Fruit fly (Drosophila melanogaster): ENCODE data around the gene CG4565.

CG4565 gene

dm6 chr3R:10888633-10889519 is 36.4 kb downstream of the CG4565 start:
- TF ChIP-seq CG6272 (GFP tag; IDR thresholded peaks at IDR 0.05) (no peak), ems (GFP tag; optimal IDR thresholded peaks at IDR 0.05) (peak; percentile 30), CG7786 (GFP tag; optimal IDR thresholded peaks at IDR 0.05) (no peak), slou (GFP tag; optimal IDR thresholded peaks at IDR 0.05) (no peak), Dfd (GFP tag; optimal IDR thresholded peaks at IDR 0.05) (no peak), CG31365 (tag; optimal IDR thresholded peaks at IDR 0.05) (peak; percentile 1), Hr51 (GFP tag; optimal IDR thresholded peaks at IDR 0.05) (peak in 1 of 2 experiments; percentile 9), insv (GFP tag; optimal IDR thresholded peaks at IDR 0.05) (no peak), NfI (GFP tag; optimal IDR thresholded peaks at IDR 0.05) (peak; percentile 17), gsb (GFP tag; IDR thresholded peaks at IDR 0.05) (no peak), dm (GFP tag; optimal IDR thresholded peaks at IDR 0.05) (no peak), yki (optimal IDR thresholded peaks at IDR 0.05) (peak; percentile 83), Ada2b (GFP tag; IDR thresholded peaks at IDR 0.05) (peak; percentile 43; the same call in 1 of the 2 replicates), chinmo (GFP tag; IDR thresholded peaks at IDR 0.05; ENCODE audit: partially characterized antibody) (peak; percentile 98), Antp (GFP tag; optimal IDR thresholded peaks at IDR 0.05) (peak; percentile 31), Dip3 (GFP tag; optimal IDR thresholded peaks at IDR 0.05) (no peak), CG17385 (GFP tag; optimal IDR thresholded peaks at IDR 0.05) (peak; percentile 65), her (GFP tag; optimal IDR thresholded peaks at IDR 0.05) (peak; percentile 4), CG3838 (GFP tag; optimal IDR thresholded peaks at IDR 0.05) (no peak), scrt (GFP tag; optimal IDR thresholded peaks at IDR 0.05) (peak; percentile 16), CG8944 (GFP tag; optimal IDR thresholded peaks at IDR 0.05) (no peak), CG13296 (GFP tag; optimal IDR thresholded peaks at IDR 0.05) (peak; percentile 34), CG12071 (GFP tag; optimal IDR thresholded peaks at IDR 0.05) (peak; percentile 54), disco-r (GFP tag; optimal IDR thresholded peaks at IDR 0.05) (no peak), tna (GFP tag; IDR thresholded peaks at IDR 0.05; ENCODE audit: partially characterized antibody) (no peak), CG16863 (GFP tag; optimal IDR thresholded peaks at IDR 0.05) (no peak), Adf1 (GFP tag; IDR thresholded peaks at IDR 0.05) (peak; percentile 52; the same call in 1 of the 2 replicates), CG9215 (GFP tag; IDR thresholded peaks at IDR 0.05) (no peak; the same call in 1 of the 2 replicates), schlank (tag; optimal IDR thresholded peaks at IDR 0.05) (no peak), Side (GFP tag; optimal IDR thresholded peaks at IDR 0.05) (peak; percentile 4), Trl (optimal IDR thresholded peaks at IDR 0.05) (peak; percentile 96 to 97), Trl (GFP tag; optimal IDR thresholded peaks at IDR 0.05) (no peak), knrl (GFP tag; IDR thresholded peaks at IDR 0.05; ENCODE audit: partially characterized antibody) (no peak), Ptx1 (GFP tag; IDR thresholded peaks at IDR 0.05) (no peak; the same call in 1 of the 2 replicates), ken (GFP tag; IDR thresholded peaks at IDR 0.05) (no peak), lab (GFP tag; optimal IDR thresholded peaks at IDR 0.05) (peak; percentile 55), crp (GFP tag; optimal IDR thresholded peaks at IDR 0.05) (no peak), kni (GFP tag; optimal IDR thresholded peaks at IDR 0.05) (peak; percentile 23), sug (tag; optimal IDR thresholded peaks at IDR 0.05) (peak; percentile 51), Dad (GFP tag; optimal IDR thresholded peaks at IDR 0.05) (no peak), sisA (GFP tag; IDR thresholded peaks at IDR 0.05) (no peak; the same call in 1 of the 2 replicates), zfh2 (GFP tag; optimal IDR thresholded peaks at IDR 0.05) (peak; percentile 46), CG14014 (GFP tag; IDR thresholded peaks at IDR 0.05) (peak; percentile 63; the same call in 1 of the 2 replicates), CG14050 (GFP tag; IDR thresholded peaks at IDR 0.05) (no peak), lbe (GFP tag; optimal IDR thresholded peaks at IDR 0.05) (peak; percentile 57), CG7745 (tag; optimal IDR thresholded peaks at IDR 0.05) (no peak), danr (GFP tag; IDR thresholded peaks at IDR 0.05) (no peak), bbx (GFP tag; IDR thresholded peaks at IDR 0.05; ENCODE audit: partially characterized antibody) (no peak), CG13624 (GFP tag; optimal IDR thresholded peaks at IDR 0.05) (no peak)

Data from whole organism, embryonic.